Fruit fly (Drosophila melanogaster): ENCODE measurements around the gene CG1677.
A peak's percentile ranks its signal among the peaks of the same experiment; 100 is the strongest.

CG1677 gene

dm6 chrX:7290811-7291515, 114.6 kb downstream of the CG1677 start, which contains the start of gene unc-119 (continued):
- TF ChIP-seq CG10147 (GFP tag; optimal IDR thresholded peaks at IDR 0.05) (peak; percentile 1), Tbp (GFP tag; optimal IDR thresholded peaks at IDR 0.05) (no peak), da (GFP tag; optimal IDR thresholded peaks at IDR 0.05) (no peak), CG31388 (GFP tag; optimal IDR thresholded peaks at IDR 0.05) (no peak), CG7745 (tag; optimal IDR thresholded peaks at IDR 0.05) (no peak), CG32772 (GFP tag; IDR thresholded peaks at IDR 0.05) (no peak), chn (GFP tag; optimal IDR thresholded peaks at IDR 0.05) (no peak), BtbVII (GFP tag; optimal IDR thresholded peaks at IDR 0.05) (no peak), CG4820 (GFP tag; optimal IDR thresholded peaks at IDR 0.05) (no peak), Hr51 (GFP tag; optimal IDR thresholded peaks at IDR 0.05) (no peak), CG32532 (GFP tag; IDR thresholded peaks at IDR 0.05) (no peak), chm (GFP tag; IDR thresholded peaks at IDR 0.05) (no peak), CG4404 (GFP tag; IDR thresholded peaks at IDR 0.05) (no peak), Lim3 (GFP tag; IDR thresholded peaks at IDR 0.05) (no peak), CG12155 (GFP tag; optimal IDR thresholded peaks at IDR 0.05) (no peak), H15 (GFP tag; IDR thresholded peaks at IDR 0.05) (no peak), CG10274 (GFP tag; optimal IDR thresholded peaks at IDR 0.05) (no peak), cwo (GFP tag; optimal IDR thresholded peaks at IDR 0.05) (no peak), CG18619 (GFP tag; optimal IDR thresholded peaks at IDR 0.05) (no peak), bowl (GFP tag; IDR thresholded peaks at IDR 0.05) (no peak), CG13894 (tag; optimal IDR thresholded peaks at IDR 0.05) (peak; percentile 55), HLH3B (GFP tag; IDR thresholded peaks at IDR 0.05) (no peak), Taf1 (GFP tag; IDR thresholded peaks at IDR 0.05) (no peak), Xbp1 (GFP tag; optimal IDR thresholded peaks at IDR 0.05) (no peak), CG1529 (GFP tag; optimal IDR thresholded peaks at IDR 0.05) (no peak), CG12236 (GFP tag; optimal IDR thresholded peaks at IDR 0.05) (no peak), CG7963 (GFP tag; IDR thresholded peaks at IDR 0.05; ENCODE audit: partially characterized antibody) (0 out of 3 replicates have a peak, but pooled peaks have one; percentile 39), sna (GFP tag; IDR thresholded peaks at IDR 0.05; ENCODE audit: partially characterized antibody) (peak; percentile 1; the same call in 1 of the 2 replicates), MESR4 (GFP tag; optimal IDR thresholded peaks at IDR 0.05) (peak; percentile 54), CG12769 (tag; optimal IDR thresholded peaks at IDR 0.05) (peak; percentile 25), HLHmδ (GFP tag; optimal IDR thresholded peaks at IDR 0.05) (no peak), caup (GFP tag; optimal IDR thresholded peaks at IDR 0.05; ENCODE audit: severe bottlenecking) (no peak), Bdp1 (GFP tag; optimal IDR thresholded peaks at IDR 0.05) (no peak), CG1233 (GFP tag; optimal IDR thresholded peaks at IDR 0.05) (no peak), CG7271 (tag; optimal IDR thresholded peaks at IDR 0.05) (no peak), CG18262 (tag; optimal IDR thresholded peaks at IDR 0.05) (no peak), Dfd (GFP tag; optimal IDR thresholded peaks at IDR 0.05) (no peak), CG2120 (GFP tag; optimal IDR thresholded peaks at IDR 0.05) (no peak), CG2116 (GFP tag; optimal IDR thresholded peaks at IDR 0.05) (peak; percentile 79), CG4617 (GFP tag; optimal IDR thresholded peaks at IDR 0.05; ENCODE audit: borderline replicate concordance) (peak; percentile 77), CG6854 (GFP tag; optimal IDR thresholded peaks at IDR 0.05) (no peak), CG15073 (GFP tag; optimal IDR thresholded peaks at IDR 0.05) (no peak), inv (GFP tag; IDR thresholded peaks at IDR 0.05; ENCODE audit: partially characterized antibody) (peak; percentile 63), CG4707 (GFP tag; optimal IDR thresholded peaks at IDR 0.05) (no peak), bsh (GFP tag; optimal IDR thresholded peaks at IDR 0.05) (peak in 1 of 2 experiments; percentile 46), crol (GFP tag; IDR thresholded peaks at IDR 0.05) (no peak), CG31441 (GFP tag; IDR thresholded peaks at IDR 0.05) (no peak), abd-A (tag; optimal IDR thresholded peaks at IDR 0.05) (peak; percentile 29), CG9437 (GFP tag; optimal IDR thresholded peaks at IDR 0.05) (no peak)

Data from whole organism, embryonic.